Worm (Caenorhabditis elegans) whole organism, L2 larva: ENCODE data around the gene F58A4.6.

Experiments
- aly-2 ChIP-seq: fragments of 150-350 bp; optimal IDR thresholded peaks from 2 replicates; lab custom pipeline; 2014; ENCODE audit warnings: missing biosample characterization, missing genetic modification characterization
- blmp-1 ChIP-seq: sonication (generic microtip); optimal IDR thresholded peaks from 2 replicates; lab custom pipeline; 2017; ENCODE audit warnings: missing genetic modification characterization, mild to moderate bottlenecking, missing compliant biosample characterization, antibody characterized with exemption, moderate library complexity; ENCODE audit not compliant: insufficient read depth
- egl-27 ChIP-seq: sonication (generic microtip); optimal IDR thresholded peaks from 3 replicates; lab custom pipeline; 2017; ENCODE audit warnings: missing biosample characterization, missing genetic modification reagents, missing genetic modification characterization
- fos-1 ChIP-seq: fragments of 150-350 bp; optimal IDR thresholded peaks from 2 replicates; lab custom pipeline; 2014; ENCODE audit warnings: missing biosample characterization, missing genetic modification characterization
- snpc-4 ChIP-seq: fragments of 150-350 bp; optimal IDR thresholded peaks from 2 replicates; lab custom pipeline; 2014; ENCODE audit warnings: missing biosample characterization, missing genetic modification characterization
- ztf-1 ChIP-seq: fragments of 200-800 bp; sonication (Bioruptor generic); conservative IDR thresholded peaks from 2 replicates; pipeline ENCODE4 v1.3.6; 2022; ENCODE audit warnings: missing genetic modification characterization, missing compliant biosample characterization

- TF ChIP-seq aly-2 (no peak), ztf-1 (GFP tag; lab: Robert Waterston, UW) (no peak), fos-1 (no peak), snpc-4 (tag; lab: Kevin White, UChicago) (no peak), egl-27 (tag; lab: Kevin White, UChicago) (no peak), blmp-1 (tag; lab: Kevin White, UChicago) (no peak)
Measured at ce11 chrIII:9658569-9658968, 44.3 kb downstream of the F58A4.6 start.
